Fruit fly (Drosophila melanogaster) whole organism, adult: ENCODE measurements around the gene salr.

ENCODE experiments used
- CG11617 ChIP-seq: fragments of 200-800 bp; sonication (Bioruptor generic); optimal IDR thresholded peaks from 2 replicates; lab custom pipeline; 2017; ENCODE audit warnings: mild to moderate bottlenecking, missing biosample characterization, missing genetic modification reagents, missing genetic modification characterization
- CG12768 ChIP-seq: fragments of 200-800 bp; sonication (Bioruptor generic); optimal IDR thresholded peaks from 2 replicates; lab custom pipeline; 2017; ENCODE audit warnings: missing biosample characterization, missing genetic modification characterization, mild to moderate bottlenecking, moderate library complexity, missing genetic modification reagents
- CG14711 ChIP-seq: fragments of 200-800 bp; sonication (Bioruptor generic); optimal IDR thresholded peaks from 2 replicates; lab custom pipeline; 2018; ENCODE audit warnings: missing biosample characterization, mild to moderate bottlenecking, missing genetic modification characterization, moderate library complexity
- CG1620 ChIP-seq: fragments of 200-800 bp; sonication (Bioruptor generic); optimal IDR thresholded peaks from 2 replicates; lab custom pipeline; 2016; ENCODE audit warnings: missing biosample characterization, missing genetic modification characterization
- CG33017 ChIP-seq: fragments of 200-800 bp; sonication (Bioruptor generic); optimal IDR thresholded peaks from 2 replicates; lab custom pipeline; 2018; ENCODE audit warnings: missing biosample characterization, mild to moderate bottlenecking, missing genetic modification characterization, moderate library complexity
- CG5204 ChIP-seq: fragments of 200-800 bp; sonication (Bioruptor generic); optimal IDR thresholded peaks from 2 replicates; lab custom pipeline; 2016; ENCODE audit warnings: missing biosample characterization, missing genetic modification characterization
- CG7045 ChIP-seq: fragments of 200-800 bp; sonication (Bioruptor generic); optimal IDR thresholded peaks from 2 replicates; lab custom pipeline; 2017; ENCODE audit warnings: missing biosample characterization, mild to moderate bottlenecking, missing genetic modification characterization
- CG7101 ChIP-seq: fragments of 200-800 bp; sonication (Bioruptor generic); optimal IDR thresholded peaks from 2 replicates; lab custom pipeline; 2018; ENCODE audit warnings: missing biosample characterization, mild to moderate bottlenecking, missing genetic modification characterization, moderate library complexity
- Clk ChIP-seq: fragments of 200-800 bp; sonication (Bioruptor generic); optimal IDR thresholded peaks from 2 replicates; lab custom pipeline; 2017; ENCODE audit warnings: missing biosample characterization, missing genetic modification characterization
- Crg-1 ChIP-seq: fragments of 200-800 bp; sonication (Bioruptor generic); optimal IDR thresholded peaks from 2 replicates; lab custom pipeline; 2016; ENCODE audit warnings: missing biosample characterization, missing genetic modification characterization
- Hr96 ChIP-seq: fragments of 200-800 bp; sonication (Bioruptor generic); optimal IDR thresholded peaks from 2 replicates; lab custom pipeline; 2016; ENCODE audit warnings: missing biosample characterization, missing genetic modification characterization
- Mnt ChIP-seq: fragments of 200-800 bp; sonication (Bioruptor generic); optimal IDR thresholded peaks from 2 replicates; lab custom pipeline; 2016; ENCODE audit warnings: missing biosample characterization, mild to moderate bottlenecking, missing genetic modification characterization
- bab1 ChIP-seq: fragments of 200-800 bp; sonication (Bioruptor generic); optimal IDR thresholded peaks from 3 replicates; lab custom pipeline; 2019; ENCODE audit warnings: missing biosample characterization, mild to moderate bottlenecking, missing genetic modification characterization, moderate library complexity
- cic ChIP-seq: fragments of 200-800 bp; sonication (Bioruptor generic); optimal IDR thresholded peaks from 2 replicates; lab custom pipeline; 2017; ENCODE audit warnings: missing biosample characterization, mild to moderate bottlenecking, missing genetic modification characterization, moderate library complexity
- cnc ChIP-seq, 2 experiments: fragments of >200 bp; optimal IDR thresholded peaks; 2 replicates each; lab custom pipeline; 2017
- pad ChIP-seq: fragments of 200-800 bp; sonication (Bioruptor generic); optimal IDR thresholded peaks from 3 replicates; lab custom pipeline; 2017; ENCODE audit warnings: missing biosample characterization, missing genetic modification characterization, mild to moderate bottlenecking, moderate library complexity, missing genetic modification reagents
- tj ChIP-seq: fragments of 200-800 bp; sonication (Bioruptor generic); optimal IDR thresholded peaks from 3 replicates; lab custom pipeline; 2017; ENCODE audit warnings: missing biosample characterization, mild to moderate bottlenecking, missing genetic modification characterization, moderate library complexity
- toe ChIP-seq: fragments of 200-800 bp; sonication (Bioruptor generic); optimal IDR thresholded peaks from 2 replicates; lab custom pipeline; 2016; ENCODE audit warnings: missing biosample characterization, missing genetic modification characterization

salr gene

DNA sequence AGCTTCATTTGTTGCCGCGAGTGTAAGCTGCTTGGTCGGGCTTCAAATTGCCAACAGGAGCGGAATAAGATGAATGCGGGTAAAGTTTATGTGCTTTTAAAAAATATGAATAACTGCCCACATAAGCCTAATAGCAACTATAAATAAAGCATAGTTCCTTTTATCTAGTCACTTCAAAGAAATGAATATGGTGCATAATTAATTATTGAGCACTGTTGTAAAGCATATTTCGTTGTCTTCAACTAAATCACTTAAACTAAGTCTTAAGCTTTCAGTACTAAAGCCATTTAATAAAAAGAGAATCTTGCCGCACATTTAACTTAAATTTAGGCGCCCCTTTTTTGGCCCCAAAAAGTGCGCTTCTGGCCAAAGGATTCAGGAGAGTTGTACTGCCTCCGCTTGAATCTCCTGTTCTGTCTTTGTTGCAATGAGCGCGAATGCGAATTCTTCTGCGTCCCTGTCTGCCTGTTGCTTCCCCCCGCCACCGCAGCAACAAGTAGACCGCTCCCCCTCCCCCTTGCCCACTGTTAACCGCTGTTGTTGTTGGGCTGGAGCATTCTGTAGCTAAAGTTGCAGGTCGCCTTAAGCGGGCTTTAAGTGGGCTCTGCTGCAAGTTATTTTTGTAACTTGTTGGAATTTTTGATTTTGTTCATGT lies 40.9 kb downstream of the salr start:
- TF ChIP-seq toe (GFP tag; lab: Kevin White, UChicago), result no peak

DNA sequence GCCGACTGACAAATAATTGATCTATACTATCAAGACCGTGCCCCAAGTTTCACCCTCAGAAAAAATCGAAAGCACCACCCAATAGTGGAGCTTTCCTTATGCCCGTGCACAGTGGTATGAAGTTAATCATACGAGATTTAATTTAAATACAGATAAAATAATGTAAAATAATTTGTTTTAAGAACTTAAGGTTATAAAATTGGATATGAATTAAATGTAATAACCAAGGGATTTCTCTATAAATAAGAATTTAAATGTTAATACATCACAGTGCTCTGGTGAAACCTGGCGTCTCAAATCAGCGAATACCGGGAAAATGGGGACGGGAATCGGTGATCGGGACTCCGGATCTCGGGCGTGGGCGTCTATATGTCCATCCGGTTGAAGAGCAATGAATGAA lies 44.4 kb downstream of the salr start:
- no peak for TF ChIP-seq CG12768 (GFP tag; lab: Kevin White, UChicago)
- no peak for TF ChIP-seq Clk (GFP tag; lab: Kevin White, UChicago)
- no peak for TF ChIP-seq CG7045 (GFP tag; lab: Kevin White, UChicago)
- no peak for TF ChIP-seq CG14711 (tag; lab: Kevin White, UChicago)
- no peak for TF ChIP-seq Mnt (GFP tag; lab: Kevin White, UChicago)
- TF ChIP-seq CG1620 (GFP tag; lab: Kevin White, UChicago), result no peak
- no peak for TF ChIP-seq toe (GFP tag; lab: Kevin White, UChicago)
- TF ChIP-seq pad (GFP tag; lab: Kevin White, UChicago), result no peak
- no peak for TF ChIP-seq cic (GFP tag; lab: Kevin White, UChicago)
- no peak for TF ChIP-seq bab1
- no peak for TF ChIP-seq tj (GFP tag; lab: Kevin White, UChicago)
- TF ChIP-seq cnc (optimal IDR thresholded peaks at IDR 0.05; lab: Kevin White, UChicago), result no peak

DNA sequence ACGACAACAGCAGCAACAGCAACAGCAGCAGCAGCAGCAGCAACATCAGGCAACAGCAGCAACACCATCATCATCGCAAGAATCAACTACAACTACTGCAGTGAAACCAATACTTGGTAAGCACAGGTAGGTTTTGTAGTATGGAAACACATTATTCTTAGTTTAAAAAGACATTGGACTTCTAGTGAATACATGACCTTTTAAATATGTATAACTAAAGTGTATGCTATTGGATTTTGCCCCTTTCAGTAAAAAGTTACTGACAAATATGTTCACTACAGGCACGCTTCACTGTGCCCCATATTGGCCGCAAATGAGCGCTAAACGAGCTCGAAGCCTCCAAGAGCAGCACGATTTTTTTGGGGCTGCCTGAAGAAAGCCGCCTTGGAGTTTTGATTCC lies 46.8 kb downstream of the salr start:
- no peak for TF ChIP-seq CG14711 (tag; lab: Kevin White, UChicago)
- no peak for TF ChIP-seq CG33017 (tag; lab: Kevin White, UChicago)
- no peak for TF ChIP-seq Hr96 (GFP tag; lab: Kevin White, UChicago)
- no peak for TF ChIP-seq CG5204 (GFP tag; lab: Kevin White, UChicago)
- TF ChIP-seq Crg-1 (GFP tag; lab: Kevin White, UChicago), result no peak
- no peak for TF ChIP-seq bab1
- no peak for TF ChIP-seq CG11617 (GFP tag; lab: Kevin White, UChicago)
- no peak for TF ChIP-seq pad (GFP tag; lab: Kevin White, UChicago)
- TF ChIP-seq cic (GFP tag; lab: Kevin White, UChicago), result no peak
- TF ChIP-seq CG12768 (GFP tag; lab: Kevin White, UChicago), result no peak
- TF ChIP-seq CG7101 (tag; lab: Kevin White, UChicago), result no peak
- no peak for TF ChIP-seq Clk (GFP tag; lab: Kevin White, UChicago)
- TF ChIP-seq toe (GFP tag; lab: Kevin White, UChicago), result no peak

dm6 chr2L:11414084-11414647 lies 55.5 kb downstream of the salr start:
- TF ChIP-seq Mnt (GFP tag; lab: Kevin White, UChicago) (no peak), Crg-1 (GFP tag; lab: Kevin White, UChicago) (no peak), CG7045 (GFP tag; lab: Kevin White, UChicago) (no peak), CG7101 (tag; lab: Kevin White, UChicago) (no peak), cnc (optimal IDR thresholded peaks at IDR 0.05; lab: Kevin White, UChicago) (no peak), CG14711 (tag; lab: Kevin White, UChicago) (no peak)

DNA sequence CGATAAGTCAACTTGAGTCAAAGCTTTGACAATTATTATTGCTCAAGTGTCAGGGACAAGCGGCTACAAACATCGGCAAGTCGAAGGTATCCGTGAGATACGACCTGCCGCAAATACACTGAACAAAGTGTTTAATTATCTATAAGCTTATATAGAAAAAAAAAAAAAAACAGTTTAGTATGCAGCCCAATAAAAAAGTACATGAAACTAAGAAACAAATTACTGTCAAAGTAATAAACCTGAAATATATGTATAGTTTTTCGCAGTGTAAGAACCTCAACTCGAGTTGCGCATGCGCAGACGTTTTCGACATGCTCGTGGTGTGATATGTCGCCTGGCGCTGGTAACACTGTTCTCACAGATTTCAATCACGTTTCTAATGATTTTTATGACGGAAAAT lies 58.8 kb downstream of the salr start:
- TF ChIP-seq CG33017 (tag; lab: Kevin White, UChicago) (no peak), CG5204 (GFP tag; lab: Kevin White, UChicago) (no peak), cnc (optimal IDR thresholded peaks at IDR 0.05; lab: Kevin White, UChicago) (no peak)

DNA sequence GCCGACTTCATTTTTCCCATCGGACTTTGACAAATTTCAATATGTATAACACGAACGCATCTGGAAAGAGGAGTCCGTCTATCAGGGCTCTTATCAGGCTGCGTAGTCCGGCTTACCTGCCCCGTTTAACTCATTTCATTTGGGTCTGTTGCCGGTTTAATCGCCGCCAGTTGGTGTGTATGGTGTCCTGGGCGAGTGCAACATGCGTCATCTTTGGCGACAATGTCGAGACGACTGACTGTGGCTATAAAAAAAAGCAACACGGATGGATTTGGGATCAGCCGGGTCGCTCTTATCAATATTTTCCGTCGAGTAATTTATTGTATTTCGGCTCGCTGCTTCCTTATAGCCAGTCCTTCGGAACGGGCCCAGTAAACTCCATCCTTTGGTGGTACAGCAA lies 60.0 kb downstream of the salr start:
- no peak for TF ChIP-seq CG12768 (GFP tag; lab: Kevin White, UChicago)
